Worm (Caenorhabditis elegans) whole organism, L3 larva: ENCODE results near the gene adh-1.

Experiments used
- R02D3.7 ChIP-seq: fragments of 150-350 bp; optimal IDR thresholded peaks from 2 replicates; lab custom pipeline; 2014; ENCODE audit warnings: missing biosample characterization, missing genetic modification characterization
- aly-2 ChIP-seq: fragments of 150-350 bp; optimal IDR thresholded peaks from 2 replicates; lab custom pipeline; 2014; ENCODE audit warnings: missing biosample characterization, missing genetic modification characterization
- ama-1 ChIP-seq: fragments of 150-350 bp; optimal IDR thresholded peaks from 2 replicates; lab custom pipeline; 2018
- ceh-28 ChIP-seq: fragments of 150-350 bp; optimal IDR thresholded peaks from 2 replicates; lab custom pipeline; 2014; ENCODE audit warnings: missing biosample characterization, missing genetic modification reagents, missing genetic modification characterization
- fkh-10 ChIP-seq: sonication (generic microtip); optimal IDR thresholded peaks from 2 replicates; lab custom pipeline; 2017; ENCODE audit warnings: missing biosample characterization, missing genetic modification reagents, missing genetic modification characterization
- fos-1 ChIP-seq: fragments of 150-350 bp; optimal IDR thresholded peaks from 2 replicates; lab custom pipeline; 2014; ENCODE audit warnings: missing biosample characterization, missing genetic modification characterization
- lin-39 ChIP-seq: fragments of 150-350 bp; optimal IDR thresholded peaks from 2 replicates; lab custom pipeline; 2018; ENCODE audit warnings: missing biosample characterization, missing genetic modification reagents, missing genetic modification characterization
- nhr-11 ChIP-seq: fragments of 150-350 bp; optimal IDR thresholded peaks from 2 replicates; lab custom pipeline; 2014; ENCODE audit warnings: missing biosample characterization, missing genetic modification characterization
- nhr-12 ChIP-seq: fragments of 150-350 bp; optimal IDR thresholded peaks from 2 replicates; lab custom pipeline; 2014; ENCODE audit warnings: missing biosample characterization, missing genetic modification characterization
- nhr-23 ChIP-seq: fragments of 150-350 bp; optimal IDR thresholded peaks from 2 replicates; lab custom pipeline; 2014; ENCODE audit warnings: missing biosample characterization, missing genetic modification reagents, missing genetic modification characterization
- nhr-28 ChIP-seq: fragments of 150-350 bp; optimal IDR thresholded peaks from 2 replicates; lab custom pipeline; 2014; ENCODE audit warnings: missing biosample characterization, missing genetic modification characterization
- nhr-76 ChIP-seq: fragments of 150-350 bp; sonication (generic microtip); optimal IDR thresholded peaks from 5 replicates; lab custom pipeline; 2014; ENCODE audit warnings: missing biosample characterization, missing genetic modification characterization
- pqm-1 ChIP-seq: fragments of 150-350 bp; optimal IDR thresholded peaks from 2 replicates; lab custom pipeline; 2017; ENCODE audit warnings: missing biosample characterization, missing genetic modification characterization, inconsistent platforms
- skn-1 ChIP-seq: fragments of 150-350 bp; optimal IDR thresholded peaks from 2 replicates; lab custom pipeline; 2014; ENCODE audit warnings: missing biosample characterization, missing genetic modification characterization

DNA sequence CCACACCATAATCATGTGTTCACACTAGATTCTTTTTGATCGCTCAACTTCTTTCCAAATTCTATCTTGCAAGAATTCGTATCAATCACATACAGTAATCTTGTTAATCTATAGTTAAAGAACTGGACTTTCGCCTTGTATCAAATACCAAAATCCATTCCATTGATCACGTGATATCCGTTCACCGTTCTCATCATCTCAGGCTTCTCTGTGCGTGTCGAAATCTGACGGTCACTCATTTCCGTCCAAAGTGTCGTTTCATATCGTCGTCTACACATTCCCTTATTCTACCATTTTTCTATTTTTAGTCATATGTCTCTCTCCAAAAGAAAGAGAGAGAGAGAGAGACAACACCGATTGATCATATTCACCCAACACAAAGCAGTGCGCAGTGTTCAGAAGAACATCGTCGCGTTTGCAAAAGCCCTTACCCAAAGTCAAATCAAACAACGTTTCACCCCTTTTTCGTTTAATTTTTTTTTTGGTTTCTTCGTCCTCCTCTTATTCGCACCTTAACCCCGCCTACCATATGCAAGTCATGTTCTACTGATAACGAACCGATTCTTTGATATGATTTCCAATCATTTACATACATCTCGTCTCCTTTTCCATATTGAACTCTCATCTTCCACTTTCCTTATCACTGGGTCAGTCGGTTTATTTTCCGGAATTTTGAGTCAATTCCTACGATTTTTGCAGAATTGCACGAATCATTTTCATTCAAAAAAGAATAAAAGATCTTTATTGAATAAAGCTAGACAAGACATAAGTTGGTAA lies 28.8 kb upstream of the adh-1 start:
- TF ChIP-seq aly-2 (tag; lab: Kevin White, UChicago) (no peak), ama-1 (lab: Kevin White, UChicago) (no peak), fkh-10 (GFP tag; lab: Kevin White, UChicago) (no peak), nhr-76 (tag; lab: Kevin White, UChicago) (no peak), skn-1 (no peak), R02D3.7 (tag; lab: Kevin White, UChicago) (no peak), pqm-1 (tag; lab: Kevin White, UChicago) (peak; percentile 73), lin-39 (tag; lab: Kevin White, UChicago) (no peak), nhr-12 (no peak), nhr-23 (tag; lab: Kevin White, UChicago) (peak; percentile 75), nhr-28 (tag; lab: Kevin White, UChicago) (no peak), ceh-28 (peak; percentile 10), nhr-11 (no peak), fos-1 (tag; lab: Kevin White, UChicago) (no peak)
